Worm (Caenorhabditis elegans) whole organism, young adult: Measurements from ENCODE around the gene sul-1.
A peak's percentile ranks its signal among the peaks of the same experiment; 100 is the strongest.

ENCODE experiments used
- B0019.2 ChIP-seq: fragments of 200-800 bp; sonication (Bioruptor generic); conservative IDR thresholded peaks from 2 replicates; pipeline ENCODE4 v1.3.6; 2022; ENCODE audit warnings: missing genetic modification reagents, missing genetic modification characterization, missing compliant biosample characterization
- B0035.1 ChIP-seq: sonication (generic microtip); optimal IDR thresholded peaks from 2 replicates; lab custom pipeline; 2016; ENCODE audit warnings: missing genetic modification characterization, mild to moderate bottlenecking, missing compliant biosample characterization, missing genotype, missing genetic modification reagents
- B0261.1 ChIP-seq: sonication (generic microtip); optimal IDR thresholded peaks from 2 replicates; lab custom pipeline; 2016; ENCODE audit warnings: mild to moderate bottlenecking, missing genetic modification characterization, moderate library complexity, missing compliant biosample characterization
- D2030.7 ChIP-seq: fragments of 200-800 bp; sonication (Bioruptor generic); IDR thresholded peaks from 2 replicates; pipeline ENCODE4 v1.3.6; 2022; ENCODE audit warnings: missing genetic modification reagents, missing genetic modification characterization, missing compliant biosample characterization
- F23B12.7 ChIP-seq: sonication (generic microtip); optimal IDR thresholded peaks from 2 replicates; lab custom pipeline; 2017; ENCODE audit warnings: missing genetic modification characterization, mild to moderate bottlenecking, missing compliant biosample characterization, antibody characterized with exemption, moderate library complexity; ENCODE audit not compliant: insufficient read depth
- F49E8.2 ChIP-seq: sonication (generic microtip); optimal IDR thresholded peaks from 3 replicates; lab custom pipeline; 2017; ENCODE audit warnings: missing genetic modification characterization, mild to moderate bottlenecking, missing compliant biosample characterization, antibody characterized with exemption, moderate library complexity; ENCODE audit not compliant: insufficient read depth
- F52B5.7 ChIP-seq: sonication (generic microtip); optimal IDR thresholded peaks from 2 replicates; lab custom pipeline; 2016; ENCODE audit warnings: mild to moderate bottlenecking, missing genetic modification characterization, missing compliant biosample characterization
- K11D2.4 ChIP-seq: fragments of 200-800 bp; sonication (Bioruptor generic); IDR thresholded peaks from 2 replicates; pipeline ENCODE4 v1.3.6; 2022; ENCODE audit warnings: missing genetic modification reagents, missing genetic modification characterization, missing compliant biosample characterization
- K12H6.12 ChIP-seq: fragments of 200-800 bp; sonication (Bioruptor generic); optimal IDR thresholded peaks from 2 replicates; lab custom pipeline; 2018; ENCODE audit warnings: mild to moderate bottlenecking, missing genetic modification characterization, missing compliant biosample characterization
- T26A5.8 ChIP-seq: sonication (generic microtip); optimal IDR thresholded peaks from 2 replicates; lab custom pipeline; 2016; ENCODE audit warnings: missing genetic modification characterization, missing compliant biosample characterization
- Y79H2A.3 ChIP-seq: fragments of 200-800 bp; sonication (Bioruptor generic); conservative IDR thresholded peaks from 2 replicates; pipeline ENCODE4 v1.3.6; 2022; ENCODE audit warnings: missing genetic modification reagents, missing genetic modification characterization, missing compliant biosample characterization
- ama-1 ChIP-seq, 3 experiments: fragments of 150-350 bp in 1 of 3; sonication (generic microtip) in 2 of 3; optimal IDR thresholded peaks; 2 replicates each; lab custom pipeline; 2014 to 2018; ENCODE audit warnings: missing biosample characterization in 2 of 3, missing genetic modification characterization in 2 of 3, missing genetic modification reagents in 2 of 3
- attf-6 ChIP-seq: fragments of 200-800 bp; sonication (Bioruptor generic); IDR thresholded peaks from 2 replicates; pipeline ENCODE4 v1.3.6; 2022; ENCODE audit warnings: missing genetic modification reagents, missing genetic modification characterization, missing compliant biosample characterization
- ccch-3 ChIP-seq: fragments of 200-800 bp; sonication (Bioruptor generic); optimal IDR thresholded peaks from 2 replicates; lab custom pipeline; 2018; ENCODE audit warnings: mild to moderate bottlenecking, missing genetic modification characterization, missing compliant biosample characterization
- ceh-100 ChIP-seq: fragments of 200-800 bp; sonication (Bioruptor generic); IDR thresholded peaks from 2 replicates; pipeline ENCODE4 v1.3.6; 2022; ENCODE audit warnings: missing genetic modification reagents, missing genetic modification characterization, missing compliant biosample characterization
- ceh-27 ChIP-seq: fragments of 200-800 bp; sonication (Bioruptor generic); optimal IDR thresholded peaks from 2 replicates; lab custom pipeline; 2018; ENCODE audit warnings: mild to moderate bottlenecking, missing genetic modification characterization, moderate library complexity, missing compliant biosample characterization
- chd-7 ChIP-seq: sonication (generic microtip); optimal IDR thresholded peaks from 2 replicates; lab custom pipeline; 2016; ENCODE audit warnings: mild to moderate bottlenecking, missing genetic modification characterization, moderate library complexity, missing compliant biosample characterization
- dox-1 ChIP-seq: fragments of 200-800 bp; sonication (Bioruptor generic); IDR thresholded peaks from 2 replicates; pipeline ENCODE4 v1.3.6; 2022; ENCODE audit warnings: missing genetic modification reagents, missing genetic modification characterization, missing compliant biosample characterization
- efl-1 ChIP-seq: fragments of 150-350 bp; optimal IDR thresholded peaks from 2 replicates; lab custom pipeline; 2014; ENCODE audit warnings: missing biosample characterization, missing genetic modification reagents, missing genetic modification characterization
- ekl-4 ChIP-seq: fragments of 200-800 bp; sonication (Bioruptor generic); IDR thresholded peaks from 2 replicates; pipeline ENCODE4 v1.3.6; 2022; ENCODE audit warnings: missing genetic modification reagents, missing genetic modification characterization, missing compliant biosample characterization
- fkh-3 ChIP-seq: sonication (generic microtip); optimal IDR thresholded peaks from 2 replicates; lab custom pipeline; 2016; ENCODE audit warnings: mild to moderate bottlenecking, missing genetic modification characterization, missing compliant biosample characterization
- hlh-12 ChIP-seq: sonication (generic microtip); optimal IDR thresholded peaks from 2 replicates; lab custom pipeline; 2016; ENCODE audit warnings: missing genetic modification characterization, missing compliant biosample characterization
- hlh-26 ChIP-seq: fragments of 200-800 bp; sonication (Bioruptor generic); conservative IDR thresholded peaks from 2 replicates; pipeline ENCODE4 v1.3.6; 2022; ENCODE audit warnings: missing genetic modification reagents, missing genetic modification characterization, missing compliant biosample characterization
- lsl-1 ChIP-seq: fragments of 200-800 bp; sonication (Bioruptor generic); optimal IDR thresholded peaks from 2 replicates; lab custom pipeline; 2018; ENCODE audit warnings: mild to moderate bottlenecking, missing genetic modification characterization, moderate library complexity, missing compliant biosample characterization
- mxl-1 ChIP-seq: sonication (generic microtip); optimal IDR thresholded peaks from 2 replicates; lab custom pipeline; 2016; ENCODE audit warnings: missing genetic modification characterization, missing compliant biosample characterization
- nfya-1 ChIP-seq: sonication (generic microtip); optimal IDR thresholded peaks from 2 replicates; lab custom pipeline; 2017; ENCODE audit warnings: antibody characterized with exemption, missing compliant biosample characterization, missing genetic modification characterization, borderline replicate concordance; ENCODE audit not compliant: insufficient read depth
- nfya-2 ChIP-seq: fragments of 200-800 bp; sonication (Bioruptor generic); IDR thresholded peaks from 2 replicates; pipeline ENCODE4 v1.3.6; 2022; ENCODE audit warnings: missing genetic modification reagents, missing genetic modification characterization, missing compliant biosample characterization
- nhr-80 ChIP-seq: sonication (generic microtip); optimal IDR thresholded peaks from 2 replicates; lab custom pipeline; 2016; ENCODE audit warnings: missing genetic modification characterization, missing compliant biosample characterization
- nhr-90 ChIP-seq: sonication (generic microtip); optimal IDR thresholded peaks from 2 replicates; lab custom pipeline; 2016; ENCODE audit warnings: missing genotype, mild to moderate bottlenecking, missing genetic modification characterization, missing compliant biosample characterization
- pbrm-1 ChIP-seq: fragments of 200-800 bp; sonication (Bioruptor generic); IDR thresholded peaks from 2 replicates; pipeline ENCODE4 v1.3.6; 2022; ENCODE audit warnings: missing genetic modification reagents, missing genetic modification characterization, missing compliant biosample characterization
- repo-1 ChIP-seq: sonication (generic microtip); optimal IDR thresholded peaks from 2 replicates; lab custom pipeline; 2017; ENCODE audit warnings: mild to moderate bottlenecking, missing genetic modification characterization, missing compliant biosample characterization
- snpc-1.1 ChIP-seq: sonication (generic microtip); optimal IDR thresholded peaks from 2 replicates; lab custom pipeline; 2017; ENCODE audit warnings: missing genetic modification characterization, mild to moderate bottlenecking, missing compliant biosample characterization, antibody characterized with exemption, moderate library complexity, missing genotype, missing genetic modification reagents; ENCODE audit not compliant: insufficient read depth
- snpc-4 ChIP-seq, 5 experiments: fragments of 150-350 bp in 1 of 5; sonication (generic microtip) in 4 of 5; optimal IDR thresholded peaks; 2 replicates each; lab custom pipeline; 2014 to 2018; ENCODE audit warnings: missing genetic modification characterization in 5 of 5, missing biosample characterization in 3 of 5, antibody characterized with exemption in 2 of 5, mild to moderate bottlenecking in 2 of 5, missing compliant biosample characterization in 2 of 5, missing genotype in 2 of 5, moderate library complexity in 2 of 5, missing genetic modification reagents in 1 of 5
- somi-1 ChIP-seq: fragments of 200-800 bp; sonication (Bioruptor generic); optimal IDR thresholded peaks from 2 replicates; lab custom pipeline; 2018; ENCODE audit warnings: mild to moderate bottlenecking, missing genetic modification characterization, missing compliant biosample characterization
- zim-3 ChIP-seq: sonication (generic microtip); optimal IDR thresholded peaks from 2 replicates; lab custom pipeline; 2017; ENCODE audit warnings: mild to moderate bottlenecking, missing genetic modification characterization, moderate library complexity, missing compliant biosample characterization
- ztf-22 ChIP-seq: fragments of 200-800 bp; sonication (Bioruptor generic); optimal IDR thresholded peaks from 2 replicates; lab custom pipeline; 2018; ENCODE audit warnings: mild to moderate bottlenecking, missing genetic modification characterization, moderate library complexity, missing compliant biosample characterization
- ztf-28 ChIP-seq: fragments of 200-800 bp; sonication (Bioruptor generic); IDR thresholded peaks from 2 replicates; pipeline ENCODE4 v1.3.6; 2022; ENCODE audit warnings: missing genetic modification reagents, missing genetic modification characterization, missing compliant biosample characterization
- ztf-3 ChIP-seq: fragments of 200-800 bp; sonication (Bioruptor generic); optimal IDR thresholded peaks from 2 replicates; lab custom pipeline; 2018; ENCODE audit warnings: mild to moderate bottlenecking, missing genetic modification characterization, missing compliant biosample characterization

The sul-1 gene

DNA sequence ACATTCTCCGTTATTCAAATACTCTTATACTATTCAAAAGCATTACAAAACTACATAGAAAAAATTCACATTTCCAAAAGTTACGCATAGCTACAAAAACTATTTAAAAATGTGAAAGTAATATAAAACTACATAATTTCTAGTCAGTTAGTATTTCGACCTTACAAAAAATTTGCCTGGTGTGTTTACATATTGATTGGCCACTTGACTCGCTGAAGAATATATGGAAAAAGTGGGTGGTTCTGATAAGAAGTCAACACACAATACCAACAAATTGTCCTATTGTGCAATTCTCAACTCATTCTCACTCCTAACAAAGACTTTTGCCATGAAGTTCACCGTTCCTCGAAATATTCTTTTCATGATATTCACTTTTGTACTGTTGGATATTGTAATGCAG lies 27.9 kb upstream of the sul-1 start, which contains the start of gene K09C4.1:
Gene K09C4.1 (plus strand): TSS at position 301 of the 400 bp plus-strand sequence.
- TF ChIP-seq B0019.2 (GFP tag; lab: Robert Waterston, UW) (no peak), dox-1 (GFP tag; lab: Robert Waterston, UW) (no peak), pbrm-1 (GFP tag; lab: Robert Waterston, UW) (no peak), nhr-90 (tag; lab: Kevin White, UChicago) (no peak), chd-7 (tag; lab: Kevin White, UChicago) (no peak), F49E8.2 (tag; lab: Kevin White, UChicago) (no peak), nfya-1 (tag; lab: Kevin White, UChicago) (no peak), Y79H2A.3 (GFP tag; lab: Robert Waterston, UW) (no peak), F52B5.7 (tag; lab: Kevin White, UChicago) (no peak), K12H6.12 (no peak), K11D2.4 (GFP tag; lab: Robert Waterston, UW) (no peak), nhr-80 (no peak), D2030.7 (GFP tag; lab: Robert Waterston, UW) (no peak), ztf-28 (no peak)

DNA sequence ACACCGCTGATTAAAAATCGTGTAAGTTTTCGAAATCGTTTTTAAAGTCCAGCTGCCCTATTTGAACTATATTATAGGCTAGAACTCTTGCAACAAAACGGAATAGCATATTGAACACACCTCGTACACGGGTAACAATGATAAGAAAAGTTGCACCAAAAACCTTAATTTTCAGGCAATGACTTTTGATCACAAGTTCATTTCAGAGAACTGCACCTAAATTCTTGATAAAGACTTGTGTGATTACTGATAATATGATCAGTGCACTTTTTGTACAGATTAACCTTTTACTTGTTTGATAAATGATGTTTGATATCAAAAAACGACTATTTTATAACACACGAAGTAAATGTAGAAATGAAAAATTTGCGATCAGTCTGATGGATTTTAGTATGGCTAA lies 27.1 kb upstream of the sul-1 start:
- no peak for TF ChIP-seq zim-3 (tag; lab: Kevin White, UChicago)
- TF ChIP-seq nhr-80: peak; percentile 79
- TF ChIP-seq, all 124 proteins: peak for 1

DNA sequence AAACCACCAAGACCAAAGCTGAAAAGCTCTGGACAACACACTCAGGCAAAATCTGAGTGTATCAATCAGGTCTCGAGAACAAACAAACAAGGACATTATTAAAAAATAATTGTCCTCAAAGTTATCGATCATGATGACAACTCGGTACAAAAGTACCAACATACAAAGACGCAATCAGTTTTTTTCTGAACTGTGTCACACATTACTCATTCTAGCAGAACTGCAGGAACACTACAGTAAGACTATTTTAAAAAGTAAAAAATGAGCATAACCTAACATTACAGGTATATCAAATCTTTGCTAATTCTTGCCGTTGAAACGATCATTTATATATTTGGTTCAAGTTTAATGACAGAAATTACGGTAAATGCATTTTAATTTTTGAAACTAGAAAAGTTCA lies 25.5 kb upstream of the sul-1 start, which contains the start of gene K09C4.2:
Gene K09C4.2 (plus strand): TSS at position 301 of the 400 bp plus-strand sequence.
- no peak for TF ChIP-seq ama-1 (optimal IDR thresholded peaks at IDR 0.05; lab: Kevin White, UChicago)
- no peak for TF ChIP-seq ama-1 (GFP tag; optimal IDR thresholded peaks at IDR 0.05; lab: Kevin White, UChicago)
- TF ChIP-seq F23B12.7: no peak
- TF ChIP-seq ccch-3 (GFP tag; lab: Kevin White, UChicago): no peak
- TF ChIP-seq repo-1: no peak
- no peak for TF ChIP-seq B0035.1 (tag; lab: Kevin White, UChicago)
- no peak for TF ChIP-seq snpc-1.1 (tag; lab: Kevin White, UChicago)
- no peak for TF ChIP-seq ztf-3
- TF ChIP-seq snpc-4 (GFP tag; optimal IDR thresholded peaks at IDR 0.05; lab: Kevin White, UChicago): no peak
- TF ChIP-seq snpc-4 (tag; optimal IDR thresholded peaks at IDR 0.05; lab: Kevin White, UChicago): no peak
- no peak for TF ChIP-seq attf-6
- no peak for TF ChIP-seq nfya-2 (GFP tag; lab: Robert Waterston, UW)

DNA sequence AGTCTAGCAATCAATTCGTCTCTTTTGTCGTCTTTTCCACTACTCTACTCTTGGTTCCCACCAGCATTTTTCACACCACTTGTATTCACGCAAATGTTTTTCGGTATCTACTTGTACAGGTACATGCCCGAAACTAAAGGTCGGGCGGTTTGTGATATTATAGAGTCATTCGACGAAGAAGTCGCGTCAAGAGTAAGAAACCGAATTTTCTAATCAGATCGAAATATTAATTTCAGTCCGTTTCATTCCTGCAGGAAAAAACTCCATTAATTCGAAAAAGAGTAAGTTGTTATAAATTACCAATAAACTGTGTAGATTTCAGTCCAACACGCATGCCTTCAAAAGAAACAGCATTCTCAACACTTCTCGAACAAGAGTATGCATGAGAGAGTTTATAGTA lies 21.2 kb upstream of the sul-1 start:
- TF ChIP-seq B0019.2 (GFP tag; lab: Robert Waterston, UW) (no peak), ztf-22 (GFP tag; lab: Kevin White, UChicago) (no peak), ama-1 (optimal IDR thresholded peaks at IDR 0.05; lab: Kevin White, UChicago) (no peak), ama-1 (GFP tag; optimal IDR thresholded peaks at IDR 0.05; lab: Kevin White, UChicago) (no peak), hlh-12 (tag; lab: Kevin White, UChicago) (no peak), ceh-27 (GFP tag; lab: Kevin White, UChicago) (no peak), mxl-1 (tag; lab: Kevin White, UChicago) (no peak), B0261.1 (no peak), somi-1 (GFP tag; lab: Kevin White, UChicago) (no peak), hlh-26 (GFP tag; lab: Robert Waterston, UW) (no peak), fkh-3 (tag; lab: Kevin White, UChicago) (no peak), T26A5.8 (no peak), ekl-4 (GFP tag; lab: Robert Waterston, UW) (no peak), snpc-1.1 (tag; lab: Kevin White, UChicago) (no peak), F52B5.7 (tag; lab: Kevin White, UChicago) (no peak), lsl-1 (no peak), ztf-28 (no peak), ceh-100 (no peak), efl-1 (GFP tag; lab: Kevin White, UChicago) (no peak)
